Worm (Caenorhabditis elegans): ENCODE results near the gene sri-63.

ce11 chrII:3241842-3242241 lies 45.3 kb upstream of the sri-63 start:
- TF ChIP-seq flt-1 (GFP tag; IDR thresholded peaks at IDR 0.05), result no peak
- no peak for TF ChIP-seq med-1 (GFP tag; optimal IDR thresholded peaks at IDR 0.05; ENCODE audit: insufficient read depth)
- no peak for TF ChIP-seq ztf-29 (GFP tag; IDR thresholded peaks at IDR 0.05)
- TF ChIP-seq T22C8.4 (GFP tag; IDR thresholded peaks at IDR 0.05), result no peak
- no peak for TF ChIP-seq ref-1 (GFP tag; conservative IDR thresholded peaks at IDR 0.05)
- TF ChIP-seq ztf-23 (GFP tag; IDR thresholded peaks at IDR 0.05), result no peak
- TF ChIP-seq cog-1 (tag; optimal IDR thresholded peaks at IDR 0.05), result no peak
- TF ChIP-seq klf-2 (GFP tag; conservative IDR thresholded peaks at IDR 0.05), result no peak
